Fruit fly (Drosophila melanogaster) whole organism, embryonic: ENCODE data around the gene Wdfy2.

ENCODE experiments used
- Ada2b ChIP-seq: fragments of 200-800 bp; sonication (Bioruptor generic); IDR thresholded peaks from 2 replicates; pipeline ENCODE4 v1.3.6; 2022; ENCODE audit warnings: missing biosample characterization, missing genetic modification characterization
- Antp ChIP-seq: fragments of 200-800 bp; sonication (Bioruptor generic); optimal IDR thresholded peaks from 3 replicates; lab custom pipeline; 2016; ENCODE audit warnings: missing biosample characterization, missing genetic modification characterization
- BEAF-32 ChIP-seq: fragments of 200-800 bp; sonication (Bioruptor generic); optimal IDR thresholded peaks from 3 replicates; lab custom pipeline; 2017; ENCODE audit warnings: missing biosample characterization, missing genetic modification characterization, mild to moderate bottlenecking, moderate library complexity, missing genetic modification reagents
- Bdp1 ChIP-seq: fragments of 200-800 bp; sonication (Bioruptor generic); optimal IDR thresholded peaks from 3 replicates; lab custom pipeline; 2016; ENCODE audit warnings: missing biosample characterization, missing genetic modification characterization
- CG10274 ChIP-seq: fragments of 200-800 bp; sonication (Bioruptor generic); optimal IDR thresholded peaks from 3 replicates; lab custom pipeline; 2017; ENCODE audit warnings: missing biosample characterization, mild to moderate bottlenecking, missing genetic modification characterization
- CG11085 ChIP-seq: fragments of 200-800 bp; sonication (Bioruptor generic); IDR thresholded peaks from 2 replicates; pipeline ENCODE4 v1.3.6; 2022; ENCODE audit warnings: missing biosample characterization, missing genetic modification characterization
- CG11093 ChIP-seq: fragments of 200-800 bp; sonication (Bioruptor generic); IDR thresholded peaks from 3 replicates; pipeline ENCODE4 v1.3.6; 2022; ENCODE audit warnings: missing biosample characterization, missing genetic modification characterization
- CG11398 ChIP-seq: fragments of 200-800 bp; sonication (Bioruptor generic); optimal IDR thresholded peaks from 2 replicates; lab custom pipeline; 2016; ENCODE audit warnings: missing biosample characterization, missing genetic modification characterization
- CG12219 ChIP-seq: fragments of 200-800 bp; sonication (Bioruptor generic); optimal IDR thresholded peaks from 3 replicates; lab custom pipeline; 2018; ENCODE audit warnings: missing biosample characterization, mild to moderate bottlenecking, missing genetic modification characterization
- CG15073 ChIP-seq: fragments of 200-800 bp; sonication (Bioruptor generic); optimal IDR thresholded peaks from 2 replicates; lab custom pipeline; 2016; ENCODE audit warnings: missing biosample characterization, missing genetic modification characterization
- CG15514 ChIP-seq: fragments of 200-800 bp; sonication (Bioruptor generic); optimal IDR thresholded peaks from 3 replicates; lab custom pipeline; 2017; ENCODE audit warnings: missing biosample characterization, missing genetic modification characterization, mild to moderate bottlenecking, moderate library complexity, missing genetic modification reagents
- CG1603 ChIP-seq: fragments of 200-800 bp; sonication (Bioruptor generic); optimal IDR thresholded peaks from 2 replicates; lab custom pipeline; 2019; ENCODE audit warnings: missing biosample characterization, mild to moderate bottlenecking, missing genetic modification characterization, moderate library complexity
- CG2120 ChIP-seq: fragments of 200-800 bp; sonication (Bioruptor generic); optimal IDR thresholded peaks from 3 replicates; lab custom pipeline; 2016; ENCODE audit warnings: missing biosample characterization, missing genetic modification characterization
- CG2875 ChIP-seq: fragments of 200-800 bp; sonication (Bioruptor generic); optimal IDR thresholded peaks from 2 replicates; lab custom pipeline; 2017; ENCODE audit warnings: missing biosample characterization, mild to moderate bottlenecking, missing genetic modification characterization, missing genetic modification reagents
- CG31441 ChIP-seq: fragments of 200-800 bp; sonication (Bioruptor generic); IDR thresholded peaks from 2 replicates; pipeline ENCODE4 v1.3.6; 2022; ENCODE audit warnings: missing biosample characterization, missing genetic modification characterization
- CG32772 ChIP-seq: fragments of 200-800 bp; sonication (Bioruptor generic); IDR thresholded peaks from 2 replicates; pipeline ENCODE4 v1.3.6; 2022; ENCODE audit warnings: missing biosample characterization, missing genetic modification characterization
- CG34224 ChIP-seq: fragments of 200-800 bp; sonication (Bioruptor generic); IDR thresholded peaks from 3 replicates; pipeline ENCODE4 v1.3.6; 2022; ENCODE audit warnings: missing biosample characterization, missing genetic modification characterization; ENCODE audit not compliant: partially characterized antibody
- CG3847 ChIP-seq: fragments of 200-800 bp; sonication (Bioruptor generic); IDR thresholded peaks from 2 replicates; pipeline ENCODE4 v1.3.6; 2022; ENCODE audit warnings: missing biosample characterization, missing genetic modification characterization
- CG3995 ChIP-seq: fragments of 200-800 bp; sonication (Bioruptor generic); optimal IDR thresholded peaks from 3 replicates; lab custom pipeline; 2016; ENCODE audit warnings: missing biosample characterization, missing genetic modification characterization
- CG4328 ChIP-seq: fragments of 200-800 bp; sonication (Bioruptor generic); optimal IDR thresholded peaks from 3 replicates; lab custom pipeline; 2017; ENCODE audit warnings: missing biosample characterization, missing genetic modification reagents, missing genetic modification characterization
- CG6654 ChIP-seq: fragments of 200-800 bp; sonication (Bioruptor generic); optimal IDR thresholded peaks from 2 replicates; lab custom pipeline; 2017; ENCODE audit warnings: missing biosample characterization, mild to moderate bottlenecking, missing genetic modification characterization
- CG6683 ChIP-seq: fragments of 200-800 bp; sonication (Bioruptor generic); optimal IDR thresholded peaks from 2 replicates; lab custom pipeline; 2017; ENCODE audit warnings: missing biosample characterization, mild to moderate bottlenecking, missing genetic modification characterization, missing genetic modification reagents
- CG7786 ChIP-seq: fragments of 200-800 bp; sonication (Bioruptor generic); optimal IDR thresholded peaks from 2 replicates; lab custom pipeline; 2016; ENCODE audit warnings: missing biosample characterization, missing genetic modification characterization
- CG8281 ChIP-seq: fragments of 200-800 bp; sonication (Bioruptor generic); optimal IDR thresholded peaks from 2 replicates; lab custom pipeline; 2018; ENCODE audit warnings: missing biosample characterization, mild to moderate bottlenecking, missing genetic modification characterization, moderate library complexity
- Dad ChIP-seq: fragments of 200-800 bp; sonication (Bioruptor generic); optimal IDR thresholded peaks from 3 replicates; lab custom pipeline; 2016; ENCODE audit warnings: missing biosample characterization, missing genetic modification characterization
- Dfd ChIP-seq, 2 experiments: fragments of >200 bp; optimal IDR thresholded peaks; 2 replicates each; lab custom pipeline; 2017; ENCODE audit warnings: missing biosample characterization in 2 of 2, missing genetic modification characterization in 2 of 2
- Dref ChIP-seq: fragments of 200-800 bp; sonication (Bioruptor generic); IDR thresholded peaks from 2 replicates; pipeline ENCODE4 v1.3.6; 2022; ENCODE audit warnings: missing biosample characterization, missing genetic modification characterization
- ERR ChIP-seq: fragments of 200-800 bp; sonication (Bioruptor generic); optimal IDR thresholded peaks from 2 replicates; lab custom pipeline; 2016; ENCODE audit warnings: missing biosample characterization, missing genetic modification characterization
- Eip74EF ChIP-seq, 2 experiments: fragments of 200-800 bp in 1 of 2; fragments of >200 bp in 1 of 2; sonication (Bioruptor generic) in 1 of 2; optimal IDR thresholded peaks; 2 replicates each; lab custom pipeline; 2017 to 2019; ENCODE audit warnings: missing biosample characterization in 2 of 2, missing genetic modification characterization in 2 of 2, mild to moderate bottlenecking in 1 of 2, moderate library complexity in 1 of 2
- Elba2 ChIP-seq: fragments of 200-800 bp; sonication (Bioruptor generic); optimal IDR thresholded peaks from 3 replicates; lab custom pipeline; 2016; ENCODE audit warnings: missing biosample characterization, missing genetic modification characterization
- GATAe ChIP-seq: fragments of 200-800 bp; sonication (Bioruptor generic); conservative IDR thresholded peaks from 2 replicates; pipeline ENCODE4 v1.3.6; 2022; ENCODE audit warnings: missing biosample characterization, missing genetic modification characterization
- HLH54F ChIP-seq: fragments of 200-800 bp; sonication (Bioruptor generic); optimal IDR thresholded peaks from 3 replicates; lab custom pipeline; 2016; ENCODE audit warnings: missing biosample characterization, missing genetic modification characterization
- HmgD ChIP-seq: fragments of 200-800 bp; sonication (Bioruptor generic); optimal IDR thresholded peaks from 3 replicates; lab custom pipeline; 2016; ENCODE audit warnings: missing biosample characterization, missing genetic modification characterization
- Lim3 ChIP-seq: fragments of 200-800 bp; sonication (Bioruptor generic); IDR thresholded peaks from 2 replicates; pipeline ENCODE4 v1.3.6; 2022; ENCODE audit warnings: missing biosample characterization, missing genetic modification characterization
- NFAT ChIP-seq: fragments of 200-800 bp; sonication (Bioruptor generic); IDR thresholded peaks from 2 replicates; pipeline ENCODE4 v1.3.6; 2022; ENCODE audit warnings: missing biosample characterization, missing genetic modification characterization
- Sin3A ChIP-seq: fragments of >200 bp; optimal IDR thresholded peaks from 2 replicates; lab custom pipeline; 2018
- bbx ChIP-seq: fragments of 200-800 bp; sonication (Bioruptor generic); IDR thresholded peaks from 2 replicates; pipeline ENCODE4 v1.3.6; 2022; ENCODE audit warnings: missing biosample characterization, missing genetic modification characterization; ENCODE audit not compliant: partially characterized antibody
- corto ChIP-seq: fragments of 200-800 bp; sonication (Bioruptor generic); optimal IDR thresholded peaks from 2 replicates; lab custom pipeline; 2016; ENCODE audit warnings: missing biosample characterization, mild to moderate bottlenecking, missing genetic modification characterization, moderate library complexity
- crc ChIP-seq: fragments of 200-800 bp; sonication (Bioruptor generic); optimal IDR thresholded peaks from 2 replicates; lab custom pipeline; 2016; ENCODE audit warnings: missing biosample characterization, missing genetic modification characterization
- dan ChIP-seq: fragments of 200-800 bp; sonication (Bioruptor generic); IDR thresholded peaks from 2 replicates; pipeline ENCODE4 v1.3.6; 2022; ENCODE audit warnings: missing biosample characterization, missing genetic modification characterization
- dimm ChIP-seq: fragments of 200-800 bp; sonication (Bioruptor generic); IDR thresholded peaks from 2 replicates; pipeline ENCODE4 v1.3.6; 2022; ENCODE audit warnings: missing biosample characterization, missing genetic modification characterization
- ems ChIP-seq: fragments of 200-800 bp; sonication (Bioruptor generic); optimal IDR thresholded peaks from 3 replicates; lab custom pipeline; 2016; ENCODE audit warnings: missing biosample characterization, missing genetic modification characterization
- ewg ChIP-seq: fragments of 200-800 bp; sonication (Bioruptor generic); optimal IDR thresholded peaks from 3 replicates; lab custom pipeline; 2017; ENCODE audit warnings: mild to moderate bottlenecking, missing biosample characterization, missing genetic modification reagents, missing genetic modification characterization
- gro ChIP-seq: fragments of 200-800 bp; sonication (Bioruptor generic); optimal IDR thresholded peaks from 2 replicates; lab custom pipeline; 2016; ENCODE audit warnings: missing biosample characterization, missing genetic modification characterization
- kni ChIP-seq: fragments of 200-800 bp; sonication (Bioruptor generic); optimal IDR thresholded peaks from 3 replicates; lab custom pipeline; 2017; ENCODE audit warnings: mild to moderate bottlenecking, missing biosample characterization, missing genetic modification reagents, missing genetic modification characterization
- lilli ChIP-seq: fragments of 200-800 bp; sonication (Bioruptor generic); optimal IDR thresholded peaks from 3 replicates; lab custom pipeline; 2016; ENCODE audit warnings: missing biosample characterization, missing genetic modification characterization
- nau ChIP-seq: fragments of 200-800 bp; sonication (Bioruptor generic); optimal IDR thresholded peaks from 3 replicates; lab custom pipeline; 2017; ENCODE audit warnings: missing biosample characterization, mild to moderate bottlenecking, missing genetic modification characterization, missing genetic modification reagents
- pb ChIP-seq: fragments of 200-800 bp; sonication (Bioruptor generic); optimal IDR thresholded peaks from 3 replicates; lab custom pipeline; 2016; ENCODE audit warnings: missing biosample characterization, missing genetic modification characterization
- sim ChIP-seq: fragments of 200-800 bp; sonication (Bioruptor generic); IDR thresholded peaks from 2 replicates; pipeline ENCODE4 v1.3.6; 2022; ENCODE audit warnings: missing biosample characterization, missing genetic modification characterization
- sisA ChIP-seq: fragments of 200-800 bp; sonication (Bioruptor generic); IDR thresholded peaks from 2 replicates; pipeline ENCODE4 v1.3.6; 2022; ENCODE audit warnings: missing biosample characterization, missing genetic modification characterization
- sr ChIP-seq: fragments of 200-800 bp; sonication (Bioruptor generic); IDR thresholded peaks from 3 replicates; pipeline ENCODE4 v1.3.6; 2022; ENCODE audit warnings: missing biosample characterization, missing genetic modification characterization
- vfl ChIP-seq: fragments of 200-800 bp; sonication (Bioruptor generic); optimal IDR thresholded peaks from 2 replicates; lab custom pipeline; 2016; ENCODE audit warnings: missing biosample characterization, missing genetic modification characterization
- wdn ChIP-seq: fragments of 200-800 bp; sonication (Bioruptor generic); IDR thresholded peaks from 2 replicates; pipeline ENCODE4 v1.3.6; 2022; ENCODE audit warnings: missing biosample characterization, missing genetic modification characterization

Wdfy2 gene

dm6 chr2L:10437317-10437716 is 14.2 kb downstream of the Wdfy2 start, which contains the start of gene STUB1:
Gene STUB1 (plus strand): TSS chr2L:10437548.
- TF ChIP-seq vfl (GFP tag; lab: Kevin White, UChicago) (peak; percentile 25), CG3995 (GFP tag; lab: Kevin White, UChicago) (peak; percentile 59), Dfd (GFP tag; optimal IDR thresholded peaks at IDR 0.05; lab: Kevin White, UChicago) (no peak), Ada2b (no peak), CG2875 (GFP tag; lab: Kevin White, UChicago) (no peak), CG12219 (no peak), Elba2 (GFP tag; lab: Kevin White, UChicago) (no peak), CG10274 (no peak), CG8281 (tag; lab: Kevin White, UChicago) (no peak), sr (GFP tag; lab: Robert Waterston, UW) (no peak), gro (GFP tag; lab: Kevin White, UChicago) (peak; percentile 30), CG32772 (no peak), Sin3A (lab: Kevin White, UChicago) (peak; percentile 7), crc (GFP tag; lab: Kevin White, UChicago) (no peak), dimm (no peak), kni (GFP tag; lab: Kevin White, UChicago) (no peak), sim (no peak), CG3847 (GFP tag; lab: Robert Waterston, UW) (peak; percentile 57), ERR (GFP tag; lab: Kevin White, UChicago) (peak; percentile 19), HmgD (GFP tag; lab: Kevin White, UChicago) (peak; percentile 29), dan (GFP tag; lab: Robert Waterston, UW) (no peak), lilli (GFP tag; lab: Kevin White, UChicago) (peak; percentile 31), CG11398 (GFP tag; lab: Kevin White, UChicago) (no peak), bbx (GFP tag; lab: Robert Waterston, UW) (peak; percentile 99), CG2120 (GFP tag; lab: Kevin White, UChicago) (peak; percentile 54), pb (GFP tag; lab: Kevin White, UChicago) (no peak), sisA (GFP tag; lab: Robert Waterston, UW) (no peak), ems (GFP tag; lab: Kevin White, UChicago) (no peak), CG31441 (GFP tag; lab: Robert Waterston, UW) (no peak), CG4328 (no peak), NFAT (GFP tag; lab: Robert Waterston, UW) (no peak; the same call in 1 of the 2 replicates), CG15514 (GFP tag; lab: Kevin White, UChicago) (peak; percentile 67), Dad (GFP tag; lab: Kevin White, UChicago) (peak; percentile 8), CG1603 (tag; lab: Kevin White, UChicago) (peak; percentile 88), CG6654 (GFP tag; lab: Kevin White, UChicago) (no peak), CG11093 (GFP tag; lab: Robert Waterston, UW) (no peak), Lim3 (GFP tag; lab: Robert Waterston, UW) (no peak), Dref (peak; percentile 94), Bdp1 (GFP tag; lab: Kevin White, UChicago) (no peak), CG7786 (GFP tag; lab: Kevin White, UChicago) (no peak), GATAe (GFP tag; lab: Robert Waterston, UW) (no peak), corto (GFP tag; lab: Kevin White, UChicago) (no peak), BEAF-32 (GFP tag; lab: Kevin White, UChicago) (peak; percentile 94), nau (GFP tag; lab: Kevin White, UChicago) (no peak), CG15073 (GFP tag; lab: Kevin White, UChicago) (no peak), ewg (GFP tag; lab: Kevin White, UChicago) (peak; percentile 2), Antp (GFP tag; lab: Kevin White, UChicago) (peak; percentile 55), CG11085 (GFP tag; lab: Robert Waterston, UW) (no peak), CG6683 (GFP tag; lab: Kevin White, UChicago) (no peak), wdn (GFP tag; lab: Robert Waterston, UW) (no peak), HLH54F (peak; percentile 13), Eip74EF (GFP tag; optimal IDR thresholded peaks at IDR 0.05; lab: Kevin White, UChicago) (no peak), CG34224 (peak; percentile 98)
